Fruit fly (Drosophila melanogaster) whole organism, embryonic: ENCODE measurements around the gene mRpS35.

Experiments
- ATbp ChIP-seq: fragments of 200-800 bp; sonication (Bioruptor generic); optimal IDR thresholded peaks from 2 replicates; lab custom pipeline; 2017; ENCODE audit warnings: missing biosample characterization, mild to moderate bottlenecking, missing genetic modification characterization, missing genetic modification reagents
- CG10274 ChIP-seq: fragments of 200-800 bp; sonication (Bioruptor generic); optimal IDR thresholded peaks from 3 replicates; lab custom pipeline; 2017; ENCODE audit warnings: missing biosample characterization, mild to moderate bottlenecking, missing genetic modification characterization
- CG10654 ChIP-seq: fragments of 200-800 bp; sonication (Bioruptor generic); optimal IDR thresholded peaks from 2 replicates; lab custom pipeline; 2016; ENCODE audit warnings: missing biosample characterization, missing genetic modification characterization
- CG11247 ChIP-seq: fragments of 200-800 bp; sonication (Bioruptor generic); IDR thresholded peaks from 2 replicates; pipeline ENCODE4 v1.3.6; 2022; ENCODE audit warnings: missing biosample characterization, missing genetic modification characterization
- CG12104 ChIP-seq: fragments of 200-800 bp; sonication (Bioruptor generic); optimal IDR thresholded peaks from 3 replicates; lab custom pipeline; 2016; ENCODE audit warnings: missing biosample characterization, missing genetic modification characterization
- CG12391 ChIP-seq: fragments of 200-800 bp; sonication (Bioruptor generic); optimal IDR thresholded peaks from 3 replicates; lab custom pipeline; 2018; ENCODE audit warnings: missing biosample characterization, mild to moderate bottlenecking, missing genetic modification characterization, moderate library complexity
- CG13624 ChIP-seq: fragments of 200-800 bp; sonication (Bioruptor generic); optimal IDR thresholded peaks from 2 replicates; lab custom pipeline; 2016; ENCODE audit warnings: missing biosample characterization, missing genetic modification characterization
- CG13775 ChIP-seq: fragments of 200-800 bp; sonication (Bioruptor generic); optimal IDR thresholded peaks from 3 replicates; lab custom pipeline; 2017; ENCODE audit warnings: missing biosample characterization, mild to moderate bottlenecking, missing genetic modification characterization
- CG16863 ChIP-seq: fragments of 200-800 bp; sonication (Bioruptor generic); optimal IDR thresholded peaks from 3 replicates; lab custom pipeline; 2016; ENCODE audit warnings: missing biosample characterization, missing genetic modification characterization
- CG17568 ChIP-seq: fragments of 200-800 bp; sonication (Bioruptor generic); optimal IDR thresholded peaks from 2 replicates; lab custom pipeline; 2018; ENCODE audit warnings: missing biosample characterization, mild to moderate bottlenecking, missing genetic modification characterization, moderate library complexity
- CG1792 ChIP-seq: fragments of 200-800 bp; sonication (Bioruptor generic); optimal IDR thresholded peaks from 2 replicates; lab custom pipeline; 2016; ENCODE audit warnings: missing biosample characterization, missing genetic modification characterization
- CG31224 ChIP-seq: fragments of 200-800 bp; sonication (Bioruptor generic); IDR thresholded peaks from 2 replicates; pipeline ENCODE4 v1.3.6; 2022; ENCODE audit warnings: missing biosample characterization, missing genetic modification characterization
- CG3407 ChIP-seq: fragments of 200-800 bp; sonication (Bioruptor generic); optimal IDR thresholded peaks from 2 replicates; lab custom pipeline; 2018; ENCODE audit warnings: missing biosample characterization, mild to moderate bottlenecking, missing genetic modification characterization
- CG4282 ChIP-seq: fragments of 200-800 bp; sonication (Bioruptor generic); optimal IDR thresholded peaks from 2 replicates; lab custom pipeline; 2016; ENCODE audit warnings: missing biosample characterization, missing genetic modification characterization
- CG43689 ChIP-seq: fragments of 200-800 bp; sonication (Bioruptor generic); IDR thresholded peaks from 2 replicates; pipeline ENCODE4 v1.3.6; 2022; ENCODE audit warnings: missing biosample characterization, missing genetic modification characterization
- CG4404 ChIP-seq: fragments of 200-800 bp; sonication (Bioruptor generic); IDR thresholded peaks from 2 replicates; pipeline ENCODE4 v1.3.6; 2022; ENCODE audit warnings: missing biosample characterization, missing genetic modification characterization
- CG4617 ChIP-seq: fragments of 200-800 bp; sonication (Bioruptor generic); optimal IDR thresholded peaks from 3 replicates; lab custom pipeline; 2016; ENCODE audit warnings: missing biosample characterization, missing genetic modification characterization, borderline replicate concordance
- CG6791 ChIP-seq: fragments of 200-800 bp; sonication (Bioruptor generic); IDR thresholded peaks from 3 replicates; pipeline ENCODE4 v1.3.6; 2022; ENCODE audit warnings: missing biosample characterization, missing genetic modification characterization; ENCODE audit not compliant: partially characterized antibody
- CG6854 ChIP-seq: fragments of 200-800 bp; sonication (Bioruptor generic); optimal IDR thresholded peaks from 3 replicates; lab custom pipeline; 2017; ENCODE audit warnings: missing biosample characterization, mild to moderate bottlenecking, missing genetic modification characterization
- CrebB ChIP-seq: fragments of 200-800 bp; sonication (Bioruptor generic); optimal IDR thresholded peaks from 3 replicates; lab custom pipeline; 2018; ENCODE audit warnings: missing biosample characterization, mild to moderate bottlenecking, missing genetic modification characterization
- Dad ChIP-seq: fragments of 200-800 bp; sonication (Bioruptor generic); optimal IDR thresholded peaks from 3 replicates; lab custom pipeline; 2016; ENCODE audit warnings: missing biosample characterization, missing genetic modification characterization
- Dip3 ChIP-seq: fragments of 200-800 bp; sonication (Bioruptor generic); optimal IDR thresholded peaks from 3 replicates; lab custom pipeline; 2016; ENCODE audit warnings: missing biosample characterization, missing genetic modification characterization
- Fer3 ChIP-seq: fragments of 200-800 bp; sonication (Bioruptor generic); optimal IDR thresholded peaks from 2 replicates; lab custom pipeline; 2018; ENCODE audit warnings: missing biosample characterization, mild to moderate bottlenecking, missing genetic modification characterization, moderate library complexity
- GATAe ChIP-seq: fragments of 200-800 bp; sonication (Bioruptor generic); conservative IDR thresholded peaks from 2 replicates; pipeline ENCODE4 v1.3.6; 2022; ENCODE audit warnings: missing biosample characterization, missing genetic modification characterization
- HLH4C ChIP-seq: fragments of 200-800 bp; sonication (Bioruptor generic); IDR thresholded peaks from 3 replicates; pipeline ENCODE4 v1.3.6; 2022; ENCODE audit warnings: missing biosample characterization, missing genetic modification characterization; ENCODE audit not compliant: partially characterized antibody
- HLHmδ ChIP-seq: fragments of 200-800 bp; sonication (Bioruptor generic); optimal IDR thresholded peaks from 2 replicates; lab custom pipeline; 2018; ENCODE audit warnings: missing biosample characterization, mild to moderate bottlenecking, missing genetic modification characterization, moderate library complexity
- Hr39 ChIP-seq: fragments of >200 bp; optimal IDR thresholded peaks from 2 replicates; lab custom pipeline; 2017
- Hr51 ChIP-seq, 2 experiments: fragments of 200-800 bp; sonication (Bioruptor generic); optimal IDR thresholded peaks; 2 replicates in 1 of 2; 3 replicates in 1 of 2; lab custom pipeline; 2016 to 2018; ENCODE audit warnings: missing biosample characterization in 2 of 2, missing genetic modification characterization in 2 of 2, mild to moderate bottlenecking in 1 of 2, moderate library complexity in 1 of 2
- Kr ChIP-seq: fragments of 200-800 bp; sonication (Bioruptor generic); optimal IDR thresholded peaks from 2 replicates; lab custom pipeline; 2017; ENCODE audit warnings: missing biosample characterization, mild to moderate bottlenecking, missing genetic modification characterization
- MESR4 ChIP-seq: fragments of 200-800 bp; sonication (Bioruptor generic); optimal IDR thresholded peaks from 2 replicates; lab custom pipeline; 2018; ENCODE audit warnings: missing biosample characterization, mild to moderate bottlenecking, missing genetic modification characterization, moderate library complexity
- Mad ChIP-seq: fragments of 200-800 bp; sonication (Bioruptor generic); optimal IDR thresholded peaks from 2 replicates; lab custom pipeline; 2016; ENCODE audit warnings: missing biosample characterization, missing genetic modification characterization
- Nf-YB ChIP-seq: fragments of 200-800 bp; sonication (Bioruptor generic); optimal IDR thresholded peaks from 3 replicates; lab custom pipeline; 2019; ENCODE audit warnings: missing biosample characterization, mild to moderate bottlenecking, missing genetic modification characterization, moderate library complexity
- Poxn ChIP-seq: fragments of 200-800 bp; sonication (Bioruptor generic); IDR thresholded peaks from 2 replicates; pipeline ENCODE4 v1.3.6; 2022; ENCODE audit warnings: missing biosample characterization, missing genetic modification characterization
- Ravus ChIP-seq: fragments of 200-800 bp; sonication (Bioruptor generic); IDR thresholded peaks from 2 replicates; pipeline ENCODE4 v1.3.6; 2022; ENCODE audit warnings: missing biosample characterization, missing genetic modification characterization
- Sin3A ChIP-seq: fragments of >200 bp; optimal IDR thresholded peaks from 2 replicates; lab custom pipeline; 2018
- bcd ChIP-seq: fragments of 200-800 bp; sonication (Bioruptor generic); optimal IDR thresholded peaks from 2 replicates; lab custom pipeline; 2017; ENCODE audit warnings: missing biosample characterization, mild to moderate bottlenecking, missing genetic modification characterization
- cad ChIP-seq: fragments of >200 bp; optimal IDR thresholded peaks from 2 replicates; lab custom pipeline; 2017; ENCODE audit warnings: missing biosample characterization, missing genetic modification characterization
- chn ChIP-seq: fragments of 200-800 bp; sonication (Bioruptor generic); optimal IDR thresholded peaks from 2 replicates; lab custom pipeline; 2016; ENCODE audit warnings: missing biosample characterization, missing genetic modification characterization
- esg ChIP-seq: fragments of 200-800 bp; sonication (Bioruptor generic); conservative IDR thresholded peaks from 2 replicates; pipeline ENCODE4 v1.3.6; 2022; ENCODE audit warnings: missing biosample characterization, missing genetic modification characterization
- fd102C ChIP-seq: fragments of 200-800 bp; sonication (Bioruptor generic); optimal IDR thresholded peaks from 2 replicates; lab custom pipeline; 2018; ENCODE audit warnings: missing biosample characterization, mild to moderate bottlenecking, missing genetic modification characterization, moderate library complexity
- fru ChIP-seq: fragments of >200 bp; optimal IDR thresholded peaks from 2 replicates; lab custom pipeline; 2017
- gem ChIP-seq: fragments of 200-800 bp; sonication (Bioruptor generic); optimal IDR thresholded peaks from 2 replicates; lab custom pipeline; 2019; ENCODE audit warnings: missing biosample characterization, mild to moderate bottlenecking, missing genetic modification characterization, moderate library complexity
- kah ChIP-seq: fragments of 200-800 bp; sonication (Bioruptor generic); optimal IDR thresholded peaks from 2 replicates; lab custom pipeline; 2018; ENCODE audit warnings: missing biosample characterization, mild to moderate bottlenecking, missing genetic modification characterization
- kni ChIP-seq: fragments of 200-800 bp; sonication (Bioruptor generic); optimal IDR thresholded peaks from 3 replicates; lab custom pipeline; 2017; ENCODE audit warnings: mild to moderate bottlenecking, missing biosample characterization, missing genetic modification reagents, missing genetic modification characterization
- nmo ChIP-seq: fragments of 200-800 bp; sonication (Bioruptor generic); optimal IDR thresholded peaks from 2 replicates; lab custom pipeline; 2018; ENCODE audit warnings: missing biosample characterization, mild to moderate bottlenecking, missing genetic modification characterization, moderate library complexity
- onecut ChIP-seq: fragments of 200-800 bp; sonication (Bioruptor generic); IDR thresholded peaks from 2 replicates; pipeline ENCODE4 v1.3.6; 2022; ENCODE audit warnings: missing biosample characterization, missing genetic modification characterization
- otp ChIP-seq: fragments of 200-800 bp; sonication (Bioruptor generic); IDR thresholded peaks from 3 replicates; pipeline ENCODE4, ENCODE4 v1.3.6; 2022; ENCODE audit warnings: missing biosample characterization, missing genetic modification characterization
- salm ChIP-seq: fragments of 200-800 bp; sonication (Bioruptor generic); optimal IDR thresholded peaks from 2 replicates; lab custom pipeline; 2018; ENCODE audit warnings: missing biosample characterization, mild to moderate bottlenecking, missing genetic modification characterization
- sd ChIP-seq: fragments of 200-800 bp; sonication (Bioruptor generic); optimal IDR thresholded peaks from 3 replicates; lab custom pipeline; 2018; ENCODE audit warnings: missing biosample characterization, mild to moderate bottlenecking, missing genetic modification characterization, moderate library complexity
- zen ChIP-seq: fragments of 200-800 bp; sonication (Bioruptor generic); optimal IDR thresholded peaks from 3 replicates; lab custom pipeline; 2018; ENCODE audit warnings: missing biosample characterization, mild to moderate bottlenecking, missing genetic modification characterization, moderate library complexity
- zfh1 ChIP-seq: fragments of 200-800 bp; sonication (Bioruptor generic); IDR thresholded peaks from 3 replicates; pipeline ENCODE4 v1.3.6; 2022; ENCODE audit warnings: missing biosample characterization, missing genetic modification characterization

mRpS35 gene

DNA sequence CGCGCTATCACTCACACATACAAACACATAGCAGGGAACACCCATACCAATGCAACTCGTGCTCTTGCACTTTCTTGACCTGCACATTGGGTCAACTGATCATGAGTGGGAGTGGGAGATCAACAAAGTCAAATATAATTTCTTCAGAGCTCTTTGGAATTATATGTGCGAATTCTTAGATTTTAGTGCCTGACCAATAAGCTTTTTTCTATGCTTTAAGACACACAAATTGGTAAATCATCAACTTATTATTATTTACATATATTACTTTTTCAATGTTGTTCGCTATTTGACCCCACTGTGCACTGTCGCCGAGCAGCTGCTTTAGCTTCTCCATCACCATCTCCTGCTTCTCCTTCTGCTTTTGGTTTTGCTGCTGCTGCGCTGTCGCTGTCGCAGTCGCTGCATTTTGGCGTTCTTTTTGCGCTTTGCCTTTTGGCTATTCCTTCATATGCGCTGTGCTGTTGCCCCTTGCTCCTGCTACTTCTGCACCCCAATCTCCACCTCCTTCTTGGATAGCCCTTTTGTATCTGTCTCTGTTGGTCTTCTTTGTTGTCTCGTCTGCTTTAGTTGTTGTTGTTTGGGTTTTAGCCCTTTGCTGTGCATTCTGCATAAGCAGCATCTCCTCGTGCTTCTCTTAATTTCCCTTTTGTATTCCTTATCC lies 43.5 kb downstream of the mRpS35 start (continued):
- peak; percentile 80 for TF ChIP-seq gem (tag; lab: Kevin White, UChicago)
- TF ChIP-seq fru (lab: Kevin White, UChicago) = no peak
- TF ChIP-seq esg (GFP tag; lab: Robert Waterston, UW) = no peak
- TF ChIP-seq otp (GFP tag; lab: Robert Waterston, UW) = no peak
- TF ChIP-seq CG4404 = no peak
- TF ChIP-seq Kr = no peak
- TF ChIP-seq kah (GFP tag; lab: Kevin White, UChicago) = no peak
- TF ChIP-seq Ravus (GFP tag; lab: Robert Waterston, UW) = no peak
- TF ChIP-seq onecut (GFP tag; lab: Robert Waterston, UW) = peak; percentile 35; the same call in 1 of the 2 replicates
- TF ChIP-seq CrebB (tag; lab: Kevin White, UChicago) = no peak
- no peak for TF ChIP-seq CG6854 (GFP tag; lab: Kevin White, UChicago)
- no peak for TF ChIP-seq CG16863
- no peak for TF ChIP-seq CG43689
- peak; percentile 36 for TF ChIP-seq CG13775 (GFP tag; lab: Kevin White, UChicago)
- TF ChIP-seq Dad (GFP tag; lab: Kevin White, UChicago) = no peak
- TF ChIP-seq CG4617 (GFP tag; lab: Kevin White, UChicago) = no peak
- TF ChIP-seq CG3407 (GFP tag; lab: Kevin White, UChicago) = peak; percentile 52
- TF ChIP-seq Sin3A (lab: Kevin White, UChicago) = no peak
- no peak for TF ChIP-seq HLHmδ (GFP tag; lab: Kevin White, UChicago)
- no peak for TF ChIP-seq Dip3
- TF ChIP-seq CG12104 (GFP tag; lab: Kevin White, UChicago) = no peak
- TF ChIP-seq CG4282 (GFP tag; lab: Kevin White, UChicago) = no peak
- TF ChIP-seq zen = no peak
- TF ChIP-seq CG13624 (GFP tag; lab: Kevin White, UChicago) = no peak
- TF ChIP-seq sd (tag; lab: Kevin White, UChicago) = no peak
- TF ChIP-seq nmo = peak; percentile 76
- no peak for TF ChIP-seq fd102C (GFP tag; lab: Kevin White, UChicago)
- no peak for TF ChIP-seq MESR4 (GFP tag; lab: Kevin White, UChicago)
- no peak for TF ChIP-seq CG6791 (GFP tag; lab: Robert Waterston, UW)
- TF ChIP-seq salm (tag; lab: Kevin White, UChicago) = peak; percentile 32
- TF ChIP-seq CG12391 (tag; lab: Kevin White, UChicago) = peak; percentile 68
- TF ChIP-seq CG11247 (GFP tag; lab: Robert Waterston, UW) = no peak
- no peak for TF ChIP-seq GATAe
- no peak for TF ChIP-seq HLH4C (GFP tag; lab: Robert Waterston, UW)
- peak; percentile 65; the same call in 1 of the 3 replicates for TF ChIP-seq zfh1 (GFP tag; lab: Robert Waterston, UW)
- TF ChIP-seq Poxn (GFP tag; lab: Robert Waterston, UW) = no peak
- no peak for TF ChIP-seq CG31224
- TF ChIP-seq kni (GFP tag; lab: Kevin White, UChicago) = no peak
- TF ChIP-seq Fer3 (tag; lab: Kevin White, UChicago) = no peak
- no peak for TF ChIP-seq Hr39 (lab: Kevin White, UChicago)
- no peak for TF ChIP-seq Nf-YB
- TF ChIP-seq Hr51 (GFP tag; optimal IDR thresholded peaks at IDR 0.05; lab: Kevin White, UChicago) = peak in 1 of 2 experiments; percentile 47
- no peak for TF ChIP-seq CG1792
- TF ChIP-seq cad (GFP tag; lab: Kevin White, UChicago) = no peak
- peak; percentile 46 for TF ChIP-seq bcd (GFP tag; lab: Kevin White, UChicago)
- TF ChIP-seq ATbp (GFP tag; lab: Kevin White, UChicago) = peak; percentile 70
- no peak for TF ChIP-seq CG10274 (GFP tag; lab: Kevin White, UChicago)
- peak; percentile 7 for TF ChIP-seq CG17568 (GFP tag; lab: Kevin White, UChicago)
- no peak for TF ChIP-seq chn (GFP tag; lab: Kevin White, UChicago)
- TF ChIP-seq Mad (GFP tag; lab: Kevin White, UChicago) = no peak
- TF ChIP-seq CG10654 (GFP tag; lab: Kevin White, UChicago) = no peak
